Fruit fly (Drosophila melanogaster) whole organism, wandering third instar larva: ENCODE results near the gene Lamtor5.

ENCODE experiments used
- CG32264 ChIP-seq: fragments of 200-800 bp; sonication (Bioruptor generic); optimal IDR thresholded peaks from 2 replicates; lab custom pipeline; 2016; ENCODE audit warnings: missing biosample characterization, missing genetic modification characterization
- Dif ChIP-seq: fragments of 200-275, 200-300 bp; sonication (Bioruptor generic); optimal IDR thresholded peaks from 2 replicates; lab custom pipeline; 2018; ENCODE audit warnings: missing biosample characterization, missing genetic modification characterization; ENCODE audit not compliant: partially characterized antibody
- dl ChIP-seq, 2 experiments: fragments of 175-275, 200-275 bp in 1 of 2; fragments of 200-275 bp in 1 of 2; sonication (Bioruptor generic); optimal IDR thresholded peaks; lab custom pipeline; 2018; ENCODE audit warnings: mild to moderate bottlenecking in 2 of 2, missing biosample characterization in 2 of 2, missing genetic modification characterization in 2 of 2, moderate library complexity in 2 of 2; ENCODE audit not compliant: partially characterized antibody in 2 of 2, insufficient read depth in 1 of 2
- dsf ChIP-seq: sonication (Bioruptor generic); optimal IDR thresholded peaks from 2 replicates; lab custom pipeline; 2016; ENCODE audit warnings: missing biosample characterization, missing genetic modification characterization, borderline replicate concordance

dm6 chrX:1879606-1880110 lies 20.9 kb upstream of the Lamtor5 start, which contains the start of gene CG14818:
- TF ChIP-seq Dif (GFP tag; lab: Kevin White, UChicago): no peak
- no peak for TF ChIP-seq dl (GFP tag; optimal IDR thresholded peaks at IDR 0.05; lab: Kevin White, UChicago; ENCODE audit: insufficient read depth in 1 of 2, partially characterized antibody in 2 of 2)
- no peak for TF ChIP-seq CG32264
- TF ChIP-seq dsf (GFP tag; lab: Kevin White, UChicago): no peak
